Fruit fly (Drosophila melanogaster): ENCODE results near the gene CG1544.

Gene CG1544

dm6 chr3R:31222125-31222889 is 25.6 kb downstream of the CG1544 start (continued):
- TF ChIP-seq CG30020 (tag; optimal IDR thresholded peaks at IDR 0.05) = peak; percentile 62
- TF ChIP-seq scrt (GFP tag; optimal IDR thresholded peaks at IDR 0.05) = peak; percentile 71
- peak; percentile 87 for TF ChIP-seq CG8924 (tag; optimal IDR thresholded peaks at IDR 0.05)
- TF ChIP-seq nau (GFP tag; optimal IDR thresholded peaks at IDR 0.05) = peak; percentile 77
- TF ChIP-seq Blimp-1 (GFP tag; optimal IDR thresholded peaks at IDR 0.05) = peak; percentile 77
- TF ChIP-seq ro (GFP tag; IDR thresholded peaks at IDR 0.05) = no peak
- peak; percentile 53 for TF ChIP-seq CG31365 (tag; optimal IDR thresholded peaks at IDR 0.05)
- peak; percentile 77 for TF ChIP-seq Abd-B (GFP tag; optimal IDR thresholded peaks at IDR 0.05)
- no peak for TF ChIP-seq Kr (GFP tag; optimal IDR thresholded peaks at IDR 0.05)
- TF ChIP-seq Dfd (GFP tag; optimal IDR thresholded peaks at IDR 0.05) = no peak
- no peak for TF ChIP-seq lbe (GFP tag; optimal IDR thresholded peaks at IDR 0.05)
- peak; percentile 71 for TF ChIP-seq CG6683 (GFP tag; optimal IDR thresholded peaks at IDR 0.05)
- peak; percentile 76 to 86 for TF ChIP-seq Pdp1 (GFP tag; optimal IDR thresholded peaks at IDR 0.05)
- TF ChIP-seq CG4424 (GFP tag; optimal IDR thresholded peaks at IDR 0.05) = peak; percentile 68
- TF ChIP-seq crol (GFP tag; IDR thresholded peaks at IDR 0.05) = peak; percentile 82; the same call in 1 of the 2 replicates
- peak; percentile 41 for TF ChIP-seq da (GFP tag; optimal IDR thresholded peaks at IDR 0.05)
- peak; percentile 75 for TF ChIP-seq CG12299 (tag; optimal IDR thresholded peaks at IDR 0.05)
- no peak for TF ChIP-seq CG9797 (GFP tag; optimal IDR thresholded peaks at IDR 0.05)
- TF ChIP-seq Side (GFP tag; optimal IDR thresholded peaks at IDR 0.05) = peak; percentile 85
- peak; percentile 86 for TF ChIP-seq slp2 (GFP tag; optimal IDR thresholded peaks at IDR 0.05)
- peak; percentile 82 for TF ChIP-seq Ssrp (tag; optimal IDR thresholded peaks at IDR 0.05)
- TF ChIP-seq CG18599 (GFP tag; optimal IDR thresholded peaks at IDR 0.05) = peak; percentile 95
- TF ChIP-seq Hsf (GFP tag; optimal IDR thresholded peaks at IDR 0.05) = peak; percentile 88
- peak; percentile 84 for TF ChIP-seq maf-S (GFP tag; optimal IDR thresholded peaks at IDR 0.05)
- TF ChIP-seq Dek (tag; optimal IDR thresholded peaks at IDR 0.05) = peak; percentile 85
- peak; percentile 84 for TF ChIP-seq pho (GFP tag; optimal IDR thresholded peaks at IDR 0.05)
- TF ChIP-seq grau (tag; optimal IDR thresholded peaks at IDR 0.05) = peak; percentile 89
- TF ChIP-seq CG17361 (GFP tag; IDR thresholded peaks at IDR 0.05) = no peak
- TF ChIP-seq CG4360 (GFP tag; IDR thresholded peaks at IDR 0.05) = no peak
- TF ChIP-seq CG17802 (tag; optimal IDR thresholded peaks at IDR 0.05) = no peak
- TF ChIP-seq CG32772 (GFP tag; IDR thresholded peaks at IDR 0.05) = no peak
- TF ChIP-seq CG12104 (GFP tag; optimal IDR thresholded peaks at IDR 0.05) = peak; percentile 75
- TF ChIP-seq CG4282 (GFP tag; optimal IDR thresholded peaks at IDR 0.05) = peak; percentile 44
- no peak for TF ChIP-seq E2f2 (GFP tag; IDR thresholded peaks at IDR 0.05)
- TF ChIP-seq btn (GFP tag; optimal IDR thresholded peaks at IDR 0.05) = peak; percentile 35
- peak; percentile 77 for TF ChIP-seq ac (GFP tag; optimal IDR thresholded peaks at IDR 0.05)
- peak; percentile 82 for TF ChIP-seq CG6813 (GFP tag; optimal IDR thresholded peaks at IDR 0.05)
- peak; percentile 16 for TF ChIP-seq Sry-β (GFP tag; optimal IDR thresholded peaks at IDR 0.05)
- TF ChIP-seq lmd (GFP tag; IDR thresholded peaks at IDR 0.05) = no peak
- no peak for TF ChIP-seq bbx (GFP tag; IDR thresholded peaks at IDR 0.05; ENCODE audit: partially characterized antibody)
- TF ChIP-seq CG17829 (tag; optimal IDR thresholded peaks at IDR 0.05) = peak; percentile 80
- TF ChIP-seq Trl (optimal IDR thresholded peaks at IDR 0.05) = peak in 1 of 2 experiments; percentile 43
- TF ChIP-seq Trl (GFP tag; optimal IDR thresholded peaks at IDR 0.05) = peak; percentile 86
- TF ChIP-seq Bdp1 (GFP tag; optimal IDR thresholded peaks at IDR 0.05) = peak; percentile 69
- peak; percentile 40 for TF ChIP-seq dm (GFP tag; optimal IDR thresholded peaks at IDR 0.05)
- peak; percentile 73 for TF ChIP-seq disco-r (GFP tag; optimal IDR thresholded peaks at IDR 0.05)
- peak; percentile 77 for TF ChIP-seq ems (GFP tag; optimal IDR thresholded peaks at IDR 0.05)
- TF ChIP-seq dysf (GFP tag; IDR thresholded peaks at IDR 0.05) = no peak
- TF ChIP-seq CG30403 (GFP tag; optimal IDR thresholded peaks at IDR 0.05) = peak; percentile 91
- TF ChIP-seq Dad (GFP tag; optimal IDR thresholded peaks at IDR 0.05) = peak; percentile 72
